Worm (Caenorhabditis elegans) whole organism, young adult: ENCODE measurements around the gene srg-61.

Source experiments
- B0035.1 ChIP-seq: sonication (generic microtip); optimal IDR thresholded peaks from 2 replicates; lab custom pipeline; 2016; ENCODE audit warnings: missing genetic modification characterization, mild to moderate bottlenecking, missing compliant biosample characterization, missing genotype, missing genetic modification reagents
- F23B12.7 ChIP-seq: sonication (generic microtip); optimal IDR thresholded peaks from 2 replicates; lab custom pipeline; 2017; ENCODE audit warnings: missing genetic modification characterization, mild to moderate bottlenecking, missing compliant biosample characterization, antibody characterized with exemption, moderate library complexity; ENCODE audit not compliant: insufficient read depth
- F39B2.1 ChIP-seq: fragments of 200-800 bp; sonication (Bioruptor generic); IDR thresholded peaks from 2 replicates; pipeline ENCODE4 v1.3.6; 2022; ENCODE audit warnings: missing genetic modification reagents, missing genetic modification characterization, missing compliant biosample characterization
- T26A5.8 ChIP-seq: sonication (generic microtip); optimal IDR thresholded peaks from 2 replicates; lab custom pipeline; 2016; ENCODE audit warnings: missing genetic modification characterization, missing compliant biosample characterization
- ZK185.1 ChIP-seq: sonication (generic microtip); optimal IDR thresholded peaks from 2 replicates; lab custom pipeline; 2016; ENCODE audit warnings: mild to moderate bottlenecking, missing genetic modification characterization, missing compliant biosample characterization; ENCODE audit not compliant: poor library complexity, severe bottlenecking
- ama-1 ChIP-seq, 3 experiments: fragments of 150-350 bp in 1 of 3; sonication (generic microtip) in 2 of 3; optimal IDR thresholded peaks; 2 replicates each; lab custom pipeline; 2014 to 2018; ENCODE audit warnings: missing biosample characterization in 2 of 3, missing genetic modification characterization in 2 of 3, missing genetic modification reagents in 2 of 3
- hmg-1.2 ChIP-seq: fragments of 200-800 bp; sonication (Bioruptor generic); IDR thresholded peaks from 2 replicates; pipeline ENCODE4 v1.3.6; 2022; ENCODE audit warnings: missing genetic modification reagents, missing genetic modification characterization, missing compliant biosample characterization
- lsy-27 ChIP-seq: sonication (generic microtip); optimal IDR thresholded peaks from 2 replicates; lab custom pipeline; 2017; ENCODE audit warnings: missing genetic modification characterization, mild to moderate bottlenecking, missing compliant biosample characterization, antibody characterized with exemption, missing genotype, borderline replicate concordance; ENCODE audit not compliant: insufficient read depth
- madf-10 ChIP-seq: sonication (generic microtip); optimal IDR thresholded peaks from 2 replicates; lab custom pipeline; 2016; ENCODE audit warnings: mild to moderate bottlenecking, missing genetic modification characterization, missing compliant biosample characterization
- madf-6 ChIP-seq: fragments of 200-800 bp; sonication (Bioruptor generic); IDR thresholded peaks from 2 replicates; pipeline ENCODE4 v1.3.6; 2022; ENCODE audit warnings: missing genetic modification reagents, missing genetic modification characterization, missing compliant biosample characterization
- pbrm-1 ChIP-seq: fragments of 200-800 bp; sonication (Bioruptor generic); IDR thresholded peaks from 2 replicates; pipeline ENCODE4 v1.3.6; 2022; ENCODE audit warnings: missing genetic modification reagents, missing genetic modification characterization, missing compliant biosample characterization
- pha-4 ChIP-seq: fragments of 150-350 bp; sonication (generic microtip); optimal IDR thresholded peaks from 2 replicates; lab custom pipeline; 2014; ENCODE audit warnings: missing biosample characterization, missing genetic modification reagents, missing genetic modification characterization
- snpc-1.1 ChIP-seq: sonication (generic microtip); optimal IDR thresholded peaks from 2 replicates; lab custom pipeline; 2017; ENCODE audit warnings: missing genetic modification characterization, mild to moderate bottlenecking, missing compliant biosample characterization, antibody characterized with exemption, moderate library complexity, missing genotype, missing genetic modification reagents; ENCODE audit not compliant: insufficient read depth
- ztf-25 ChIP-seq: fragments of 200-800 bp; sonication (Bioruptor generic); IDR thresholded peaks from 2 replicates; pipeline ENCODE4 v1.3.6; 2022; ENCODE audit warnings: missing genetic modification reagents, missing genetic modification characterization, missing compliant biosample characterization

DNA sequence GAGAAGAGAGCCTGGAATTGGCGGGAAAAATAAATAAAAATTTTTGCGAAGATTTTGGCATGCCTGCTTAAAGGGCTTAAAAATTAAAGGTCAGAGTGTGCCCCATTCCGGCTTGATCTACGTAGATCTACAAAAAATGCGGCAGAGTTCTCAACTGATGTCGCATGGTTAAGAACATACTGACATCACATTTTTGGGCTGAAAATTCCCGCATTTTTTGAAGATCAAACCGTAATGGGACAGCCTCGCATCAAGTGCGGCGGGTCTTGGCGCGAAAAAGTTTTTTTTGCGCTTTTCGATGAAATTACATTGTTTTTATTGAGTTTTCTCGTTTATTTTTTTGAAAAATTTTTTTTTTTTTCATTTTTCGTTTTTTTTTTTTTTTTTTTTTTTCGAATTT is 49.2 kb downstream of the srg-61 start:
- TF ChIP-seq ztf-25 (GFP tag; lab: Robert Waterston, UW) (no peak), snpc-1.1 (tag; lab: Kevin White, UChicago) (no peak), pbrm-1 (no peak), B0035.1 (tag; lab: Kevin White, UChicago) (no peak), F39B2.1 (GFP tag; lab: Robert Waterston, UW) (no peak), ama-1 (optimal IDR thresholded peaks at IDR 0.05; lab: Kevin White, UChicago) (no peak), ama-1 (GFP tag; optimal IDR thresholded peaks at IDR 0.05; lab: Kevin White, UChicago) (no peak), pha-4 (tag; lab: Kevin White, UChicago) (no peak), ZK185.1 (tag; lab: Kevin White, UChicago) (no peak), madf-6 (GFP tag; lab: Robert Waterston, UW) (peak; percentile 67), T26A5.8 (no peak), madf-10 (no peak), hmg-1.2 (no peak), F23B12.7 (tag; lab: Kevin White, UChicago) (no peak), lsy-27 (no peak)
